Fruit fly (Drosophila melanogaster): ENCODE results near the gene CG32281.

DNA sequence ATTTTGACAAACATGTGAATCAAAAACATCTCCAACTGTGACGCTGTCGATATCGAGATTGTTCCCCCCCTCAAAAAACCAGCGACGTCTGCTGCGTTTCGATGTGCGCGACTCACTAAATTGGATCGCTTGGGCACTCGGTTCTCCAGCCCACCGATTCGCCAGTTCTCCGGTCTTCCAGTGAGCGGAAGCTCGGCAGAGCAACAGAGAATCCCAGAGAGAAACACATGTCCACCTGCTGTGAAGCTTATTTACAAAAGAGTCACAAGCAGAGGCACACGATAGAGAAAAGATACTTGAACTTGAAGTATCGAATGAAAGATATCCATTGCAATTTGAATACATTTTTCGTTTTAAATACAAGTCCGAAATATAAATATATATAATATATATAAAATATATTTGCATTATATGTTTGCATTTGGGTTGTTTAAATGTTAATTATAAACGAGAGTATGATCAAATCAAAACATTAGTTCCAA lies 35.1 kb upstream of the CG32281 start:
- TF ChIP-seq psq (GFP tag; optimal IDR thresholded peaks at IDR 0.05), result no peak
- TF ChIP-seq pan (optimal IDR thresholded peaks at IDR 0.05), result no peak
- no peak for TF ChIP-seq jim (GFP tag; optimal IDR thresholded peaks at IDR 0.05)
- TF ChIP-seq CG9705 (GFP tag; optimal IDR thresholded peaks at IDR 0.05), result no peak
- peak; percentile 1 for TF ChIP-seq OdsH (GFP tag; optimal IDR thresholded peaks at IDR 0.05)
- no peak for TF ChIP-seq Sp1 (GFP tag; optimal IDR thresholded peaks at IDR 0.05)
- no peak for TF ChIP-seq Dfd (GFP tag; optimal IDR thresholded peaks at IDR 0.05)
- no peak for TF ChIP-seq Jra (GFP tag; optimal IDR thresholded peaks at IDR 0.05)
- TF ChIP-seq dsf (GFP tag; optimal IDR thresholded peaks at IDR 0.05; ENCODE audit: borderline replicate concordance), result no peak
- TF ChIP-seq sv (GFP tag; optimal IDR thresholded peaks at IDR 0.05), result no peak
- no peak for TF ChIP-seq ey (GFP tag; optimal IDR thresholded peaks at IDR 0.05)
- no peak for TF ChIP-seq Abd-B (GFP tag; optimal IDR thresholded peaks at IDR 0.05)

Measured in whole organism, wandering third instar larva.